Worm (Caenorhabditis elegans): ENCODE results near the gene cct-8.

DNA sequence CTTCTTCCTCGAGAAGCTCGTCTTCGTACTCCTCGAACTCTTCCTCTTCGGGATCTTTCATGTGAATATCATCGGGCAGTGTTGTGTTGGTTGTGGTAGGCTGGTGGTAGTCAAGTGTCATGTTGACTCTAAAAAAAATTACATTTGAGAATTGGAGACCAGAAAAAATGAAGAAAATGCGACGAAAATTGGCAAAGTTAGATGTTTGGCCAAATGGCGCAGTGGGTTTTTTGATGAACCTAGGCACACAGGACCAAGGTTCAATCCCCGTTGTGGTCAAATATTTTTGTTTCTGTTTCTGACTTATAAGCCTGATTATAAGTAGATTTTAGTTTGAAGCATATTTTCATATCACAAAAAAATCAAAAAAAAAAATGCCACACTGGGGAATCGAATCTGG, 30.7 kb downstream of the cct-8 start:
- no peak for TF ChIP-seq ceh-82 (tag; optimal IDR thresholded peaks at IDR 0.05)
- no peak for TF ChIP-seq lin-13 (GFP tag; optimal IDR thresholded peaks at IDR 0.05)
- TF ChIP-seq lin-15B (tag; optimal IDR thresholded peaks at IDR 0.05) = no peak
- no peak for TF ChIP-seq unc-62 (GFP tag; optimal IDR thresholded peaks at IDR 0.05 in 1 of 2)
- TF ChIP-seq unc-62 (tag; optimal IDR thresholded peaks at IDR 0.05) = no peak

Measured in whole organism, L4 larva.